Fruit fly (Drosophila melanogaster): ENCODE measurements around the gene CG9806.
A peak's percentile ranks its signal among the peaks of the same experiment; 100 is the strongest.

CG9806 gene

DNA sequence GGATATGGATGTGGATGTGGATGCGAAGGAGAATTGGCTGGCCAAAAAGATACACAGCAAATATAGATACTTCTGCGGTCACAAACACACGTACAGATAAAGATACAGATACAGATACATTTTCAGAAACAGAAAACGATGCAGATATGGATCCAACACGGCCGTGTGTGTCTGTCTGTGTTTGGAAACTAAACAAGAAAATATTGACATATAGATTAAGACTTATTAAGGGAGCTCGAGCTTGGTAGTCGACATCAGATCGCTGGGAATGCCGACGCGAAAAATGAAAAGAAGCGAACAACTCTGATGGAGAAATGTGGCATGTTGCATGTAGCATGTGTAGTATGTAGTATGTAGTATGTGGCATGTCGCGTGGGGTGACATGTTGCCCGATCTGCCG is 44.8 kb downstream of the CG9806 start (continued):
- TF ChIP-seq Awh (GFP tag; IDR thresholded peaks at IDR 0.05) (no peak), ro (GFP tag; IDR thresholded peaks at IDR 0.05) (no peak), gt (GFP tag; IDR thresholded peaks at IDR 0.05) (no peak), Neu2 (GFP tag; optimal IDR thresholded peaks at IDR 0.05; ENCODE audit: borderline replicate concordance) (no peak), CG3065 (GFP tag; optimal IDR thresholded peaks at IDR 0.05) (no peak), seq (GFP tag; IDR thresholded peaks at IDR 0.05) (no peak), Opbp (GFP tag; IDR thresholded peaks at IDR 0.05; ENCODE audit: partially characterized antibody) (no peak), Atf-2 (GFP tag; optimal IDR thresholded peaks at IDR 0.05) (no peak), Hmr (GFP tag; optimal IDR thresholded peaks at IDR 0.05) (peak; percentile 29), lov (optimal IDR thresholded peaks at IDR 0.05) (no peak), lov (GFP tag; IDR thresholded peaks at IDR 0.05) (no peak), fru (optimal IDR thresholded peaks at IDR 0.05) (no peak), stc (GFP tag; IDR thresholded peaks at IDR 0.05) (no peak), CG18764 (GFP tag; optimal IDR thresholded peaks at IDR 0.05) (peak; percentile 2), sug (tag; optimal IDR thresholded peaks at IDR 0.05) (no peak), lilli (GFP tag; optimal IDR thresholded peaks at IDR 0.05) (no peak), CG1602 (GFP tag; optimal IDR thresholded peaks at IDR 0.05) (no peak), ken (GFP tag; IDR thresholded peaks at IDR 0.05) (no peak), oc (tag; optimal IDR thresholded peaks at IDR 0.05) (no peak), CG4730 (GFP tag; IDR thresholded peaks at IDR 0.05) (no peak), Lpt (GFP tag; optimal IDR thresholded peaks at IDR 0.05) (no peak), vnd (GFP tag; IDR thresholded peaks at IDR 0.05; ENCODE audit: partially characterized antibody) (no peak), CG34376 (GFP tag; optimal IDR thresholded peaks at IDR 0.05) (no peak), vfl (GFP tag; optimal IDR thresholded peaks at IDR 0.05) (no peak), CrebB (tag; optimal IDR thresholded peaks at IDR 0.05) (peak; percentile 46), trem (tag; optimal IDR thresholded peaks at IDR 0.05) (no peak), HLH54F (GFP tag; optimal IDR thresholded peaks at IDR 0.05) (no peak), B-H2 (GFP tag; optimal IDR thresholded peaks at IDR 0.05) (no peak), CG6175 (GFP tag; IDR thresholded peaks at IDR 0.05) (no peak), CG17568 (GFP tag; optimal IDR thresholded peaks at IDR 0.05) (peak; percentile 65), dmrt99B (tag; optimal IDR thresholded peaks at IDR 0.05) (peak; percentile 14), bowl (GFP tag; IDR thresholded peaks at IDR 0.05) (no peak), inv (GFP tag; IDR thresholded peaks at IDR 0.05; ENCODE audit: partially characterized antibody) (no peak), ranshi (GFP tag; IDR thresholded peaks at IDR 0.05) (no peak), Vsx1 (GFP tag; optimal IDR thresholded peaks at IDR 0.05) (peak; percentile 56), tin (GFP tag; optimal IDR thresholded peaks at IDR 0.05) (no peak), Blimp-1 (GFP tag; optimal IDR thresholded peaks at IDR 0.05) (peak; percentile 32), Ets65A (GFP tag) (no peak), CG6689 (GFP tag; IDR thresholded peaks at IDR 0.05) (no peak), nerfin-2 (GFP tag; IDR thresholded peaks at IDR 0.05; ENCODE audit: partially characterized antibody) (no peak), CHES-1-like (GFP tag; optimal IDR thresholded peaks at IDR 0.05) (peak; percentile 30), Hsf (GFP tag; optimal IDR thresholded peaks at IDR 0.05) (no peak), CG17186 (GFP tag; optimal IDR thresholded peaks at IDR 0.05) (no peak), Camta (GFP tag; optimal IDR thresholded peaks at IDR 0.05) (peak; percentile 34), dpn (GFP tag; optimal IDR thresholded peaks at IDR 0.05) (no peak), kay (GFP tag; optimal IDR thresholded peaks at IDR 0.05) (no peak), CG9609 (GFP tag; optimal IDR thresholded peaks at IDR 0.05) (no peak), az2 (GFP tag; optimal IDR thresholded peaks at IDR 0.05) (no peak), CG1832 (GFP tag; optimal IDR thresholded peaks at IDR 0.05) (no peak), knrl (GFP tag; IDR thresholded peaks at IDR 0.05; ENCODE audit: partially characterized antibody) (no peak), Fer3 (tag; optimal IDR thresholded peaks at IDR 0.05) (no peak), sens (GFP tag) (peak; percentile 87), Xbp1 (GFP tag; optimal IDR thresholded peaks at IDR 0.05) (no peak)
